Worm (Caenorhabditis elegans): Measurements from ENCODE around the gene ncam-1.

ncam-1 gene

DNA sequence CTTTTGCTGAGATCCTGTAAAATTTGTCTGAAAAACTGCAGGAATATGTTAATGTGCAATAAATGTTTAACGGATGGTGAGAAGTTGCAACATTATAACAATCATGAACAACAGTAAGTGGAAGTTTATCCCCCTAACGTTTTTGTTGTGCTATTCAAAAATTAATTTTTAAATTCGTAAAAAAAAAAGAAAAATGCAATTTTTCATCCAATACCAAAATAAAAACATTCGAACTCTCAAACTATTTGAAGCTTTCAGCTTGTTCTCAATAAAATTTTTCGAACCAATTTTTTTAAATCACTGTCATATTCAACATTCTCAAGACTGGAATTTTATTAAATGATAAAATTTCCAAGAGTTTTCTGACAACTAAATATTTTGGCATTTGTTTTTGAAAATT, at the start of gene ncam-1:
ncam-1 (plus strand) TSS at position 301 of the 400 bp plus-strand sequence.
- TF ChIP-seq unc-62 (GFP tag; optimal IDR thresholded peaks at IDR 0.05), result no peak

DNA sequence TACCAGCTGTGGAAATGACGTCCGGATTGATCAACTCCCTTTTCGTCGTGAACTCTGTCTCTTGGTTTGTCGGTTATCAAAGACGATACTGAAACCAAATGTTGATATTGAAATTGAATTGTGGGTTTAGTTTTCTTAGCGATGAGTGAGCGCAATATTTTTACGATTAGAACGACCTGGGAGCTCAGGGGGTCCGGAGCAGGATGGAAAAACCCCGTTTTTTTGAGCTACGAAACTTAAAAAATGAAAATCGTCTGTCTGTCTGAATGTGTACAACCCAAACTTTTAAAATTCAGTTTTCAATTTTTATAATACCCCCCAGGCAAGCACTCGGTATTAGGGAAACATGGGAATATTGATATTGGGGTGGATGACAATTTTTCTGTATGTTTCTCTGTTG, 48.9 kb upstream of the ncam-1 start:
- no peak for TF ChIP-seq unc-62 (GFP tag; optimal IDR thresholded peaks at IDR 0.05)

DNA sequence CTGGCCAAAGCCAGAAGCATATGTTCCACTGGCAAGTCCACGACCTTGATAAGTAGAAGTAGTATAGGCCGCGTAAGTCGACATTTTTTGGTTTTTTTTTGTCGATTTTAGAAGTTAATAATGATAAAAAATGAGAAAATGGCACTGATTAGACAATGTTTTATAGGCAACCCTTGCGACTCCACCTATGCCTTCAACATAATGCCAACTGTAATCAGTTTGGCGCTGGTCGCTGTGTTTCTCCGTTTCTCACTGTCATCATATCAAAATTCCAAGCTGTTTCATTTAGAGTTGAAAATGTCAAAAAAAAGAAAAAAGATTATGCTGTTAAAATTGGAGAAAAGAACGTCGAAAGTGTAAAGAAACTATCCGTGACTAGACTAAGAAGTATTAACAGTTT, 46.1 kb upstream of the ncam-1 start:
- no peak for TF ChIP-seq unc-62 (GFP tag; optimal IDR thresholded peaks at IDR 0.05)

DNA sequence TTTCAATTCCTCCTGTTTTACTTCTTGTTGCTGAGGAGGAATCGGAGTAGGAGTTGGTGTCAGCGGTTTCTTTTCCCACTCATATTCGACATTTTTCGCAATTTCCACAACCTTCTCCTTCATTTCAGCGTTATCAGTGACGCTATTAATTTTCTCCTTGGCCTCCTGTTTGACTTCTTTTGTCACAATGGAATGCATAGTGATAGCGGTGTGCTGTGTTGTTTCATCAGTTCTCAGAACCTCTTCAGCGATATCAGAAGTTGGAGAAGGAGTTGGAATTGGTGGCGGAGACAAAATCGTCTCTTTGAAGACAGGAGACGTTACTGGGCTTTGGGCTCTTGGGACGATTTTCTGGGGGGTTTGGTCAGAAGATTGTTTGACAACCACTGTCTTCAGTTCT, 45.2 kb upstream of the ncam-1 start:
- no peak for TF ChIP-seq unc-62 (GFP tag; optimal IDR thresholded peaks at IDR 0.05)

DNA sequence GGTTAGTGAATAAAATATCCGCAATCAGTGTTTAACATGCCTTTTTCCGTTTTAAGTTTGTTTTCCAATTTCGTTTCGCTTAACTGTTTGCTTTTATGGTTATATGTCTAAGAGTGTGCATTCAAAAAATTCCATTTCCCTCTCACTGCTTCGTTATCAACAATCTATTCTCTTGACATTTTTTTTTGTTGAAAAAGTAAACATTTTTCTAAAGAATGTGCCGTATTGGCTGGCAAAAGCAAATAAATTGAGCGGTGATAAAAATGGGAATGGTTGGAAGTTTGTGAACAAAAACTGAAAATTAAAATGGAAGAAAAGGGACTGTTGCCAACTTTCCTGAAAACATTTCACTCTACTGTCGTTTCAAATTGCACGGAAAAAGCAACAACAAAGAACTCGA, 40.1 kb upstream of the ncam-1 start:
- no peak for TF ChIP-seq unc-62 (GFP tag; optimal IDR thresholded peaks at IDR 0.05)

DNA sequence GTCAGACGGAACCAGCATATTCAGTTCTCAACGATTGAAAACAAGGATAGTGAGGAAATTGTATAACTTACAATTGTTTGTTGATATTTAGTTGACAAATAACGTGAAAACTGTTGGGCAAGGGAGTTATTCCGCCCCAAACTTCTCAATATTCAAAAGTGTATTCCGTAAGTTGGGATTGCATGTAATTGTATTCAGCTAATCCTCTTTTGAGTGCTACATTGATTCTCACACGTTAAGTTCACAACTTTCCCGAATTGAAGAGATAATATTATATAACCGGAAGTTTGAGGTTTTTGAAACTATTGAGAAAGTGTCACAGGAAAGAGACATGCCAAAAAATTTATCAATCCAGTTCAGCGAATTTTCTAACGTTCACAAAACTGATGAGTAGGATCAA, 36.9 kb upstream of the ncam-1 start, which contains the start of gene ifc-2:
ifc-2 (minus strand) TSS at position 101 of the 400 bp plus-strand sequence.
- TF ChIP-seq unc-62 (GFP tag; optimal IDR thresholded peaks at IDR 0.05), result no peak

ce11 chrX:655884-656283, 35.8 kb upstream of the ncam-1 start, which contains the start of gene lpr-7:
Gene lpr-7, plus strand, starts transcription at chrX:656184.
- TF ChIP-seq unc-62 (GFP tag; optimal IDR thresholded peaks at IDR 0.05), result no peak

DNA sequence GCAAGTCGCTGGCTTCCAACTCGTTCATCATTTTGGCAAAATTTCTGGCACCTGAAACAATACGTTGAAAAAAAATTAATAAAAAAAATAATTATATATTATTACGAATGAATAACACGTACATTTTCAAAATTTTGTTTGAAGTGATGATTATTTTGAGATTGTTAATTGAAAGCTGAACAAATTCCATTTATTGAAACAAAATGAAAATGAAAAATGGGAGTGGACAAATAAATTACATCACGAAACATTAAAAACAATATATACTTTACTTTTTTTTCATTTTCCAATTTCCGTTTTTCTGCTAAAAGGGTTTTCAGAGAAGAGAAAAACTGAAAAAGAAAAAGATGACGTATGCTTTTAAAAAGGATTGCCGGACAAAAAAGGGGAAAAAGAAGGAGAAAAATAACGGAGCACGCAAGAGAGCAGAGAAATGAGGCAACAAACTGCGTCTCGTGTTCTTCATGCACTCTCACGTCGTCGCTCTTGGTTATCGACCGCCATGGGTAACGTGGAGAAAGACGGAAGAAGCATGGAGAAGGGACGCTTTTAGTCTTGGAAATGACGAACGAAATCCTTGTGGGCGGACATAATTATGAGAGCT, 29.9 kb upstream of the ncam-1 start, which contains the start of gene rund-1:
rund-1 (minus strand) TSS at position 51 of the 604 bp plus-strand sequence.
- TF ChIP-seq unc-62 (GFP tag; optimal IDR thresholded peaks at IDR 0.05), result no peak

- TF ChIP-seq unc-62 (GFP tag; optimal IDR thresholded peaks at IDR 0.05), result no peak
These were observed 25.6 kb upstream of the ncam-1 start, which contains the start of gene T19D7.5 for ce11 chrX:666125-666524. Gene T19D7.5, minus strand, starts transcription at chrX:666225.

ce11 chrX:670603-671002, 21.1 kb upstream of the ncam-1 start, which contains the start of gene T19D7.6:
Gene T19D7.6, minus strand, starts transcription at chrX:670800.
- TF ChIP-seq unc-62 (GFP tag; optimal IDR thresholded peaks at IDR 0.05), result no peak

DNA sequence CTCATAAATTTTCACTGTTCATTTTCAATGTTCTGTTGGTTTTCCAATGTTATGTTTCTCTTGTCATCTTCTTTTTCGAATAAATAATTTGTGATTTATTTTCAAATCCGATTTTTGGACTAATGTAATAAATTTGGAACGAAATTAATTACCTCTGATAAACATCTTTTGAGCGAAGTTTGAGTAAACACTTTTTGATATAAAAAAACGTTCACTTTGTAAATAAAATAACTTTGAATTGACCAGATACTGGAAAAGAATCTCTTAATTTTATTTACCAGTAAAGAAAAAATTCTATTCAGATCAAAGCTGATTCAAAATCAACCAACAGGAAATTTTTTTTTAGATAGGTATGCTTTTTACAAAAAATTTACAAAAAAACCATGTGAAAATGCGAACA, 19.9 kb upstream of the ncam-1 start, which contains the start of gene lgc-32:
lgc-32 (plus strand) TSS at position 301 of the 400 bp plus-strand sequence.
- no peak for TF ChIP-seq unc-62 (GFP tag; optimal IDR thresholded peaks at IDR 0.05)

DNA sequence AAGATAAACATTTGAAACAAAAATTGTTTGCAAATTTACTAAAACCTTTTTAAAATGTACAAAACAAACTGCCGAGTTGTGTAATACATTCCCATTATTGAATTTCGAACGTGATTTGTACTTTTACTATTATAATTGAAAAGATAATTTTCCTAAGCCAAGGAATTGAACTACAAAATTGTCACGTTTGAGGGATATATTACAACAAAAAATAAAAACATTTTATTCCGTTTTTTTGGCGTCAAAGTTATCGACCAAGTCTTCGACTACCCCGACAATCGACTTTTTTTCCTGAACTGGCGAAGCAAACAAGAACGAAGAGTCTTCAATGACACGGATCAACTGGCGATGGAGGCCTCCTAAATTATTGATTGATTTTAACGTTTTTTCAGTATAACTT, 10.8 kb upstream of the ncam-1 start, which contains the start of gene T19D7.7:
T19D7.7 (minus strand) TSS at position 101 of the 400 bp plus-strand sequence.
- TF ChIP-seq unc-62 (GFP tag; optimal IDR thresholded peaks at IDR 0.05), result no peak

DNA sequence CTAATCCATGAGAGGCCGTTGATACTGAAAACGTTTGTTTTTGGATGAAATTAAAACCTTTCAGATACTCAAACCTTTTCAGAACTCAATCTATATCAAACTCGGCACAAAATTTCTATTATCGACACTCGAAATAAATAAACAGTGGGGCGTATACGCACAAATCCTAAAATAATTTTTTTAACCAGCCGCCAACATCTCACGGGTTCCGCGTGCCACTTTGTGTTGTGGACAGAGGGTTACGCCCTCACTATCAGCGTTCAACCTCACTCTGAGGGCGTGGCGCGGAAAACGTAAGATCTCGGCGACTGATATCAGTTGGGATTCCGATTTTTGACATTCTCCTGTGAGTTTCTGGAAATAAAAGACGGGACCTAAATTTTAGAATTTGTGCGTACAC, 10.3 kb upstream of the ncam-1 start:
- no peak for TF ChIP-seq unc-62 (GFP tag; optimal IDR thresholded peaks at IDR 0.05)

- TF ChIP-seq unc-62 (GFP tag; optimal IDR thresholded peaks at IDR 0.05), result no peak
These were observed 9.0 kb upstream of the ncam-1 start, which contains the start of gene Y9C12A.1 for ce11 chrX:682691-683090. Gene Y9C12A.1, minus strand, starts transcription at chrX:682791.

- TF ChIP-seq unc-62 (GFP tag; optimal IDR thresholded peaks at IDR 0.05), result no peak
These were observed 3.1 kb upstream of the ncam-1 start for ce11 chrX:688602-689001.

ce11 chrX:696253-696652, 4.5 kb downstream of the ncam-1 start:
- TF ChIP-seq unc-62 (GFP tag; optimal IDR thresholded peaks at IDR 0.05), result no peak

ce11 chrX:706490-706889, 14.8 kb downstream of the ncam-1 start, which contains the start of gene M02A10.1:
Gene M02A10.1, plus strand, starts transcription at chrX:706790.
- TF ChIP-seq unc-62 (GFP tag; optimal IDR thresholded peaks at IDR 0.05), result no peak

All from whole organism, dauer.